Worm (Caenorhabditis elegans) whole organism, L4 larva: ENCODE results near the gene cyn-16.

Experiments
- F10B5.3 ChIP-seq: sonication (generic microtip); optimal IDR thresholded peaks from 2 replicates; lab custom pipeline; 2016; ENCODE audit warnings: mild to moderate bottlenecking, missing genetic modification characterization, missing compliant biosample characterization
- F37D6.2 ChIP-seq: sonication (generic microtip); optimal IDR thresholded peaks from 2 replicates; lab custom pipeline; 2016; ENCODE audit warnings: mild to moderate bottlenecking, missing genetic modification characterization, missing compliant biosample characterization
- F49E8.2 ChIP-seq: sonication (generic microtip); optimal IDR thresholded peaks from 2 replicates; lab custom pipeline; 2016; ENCODE audit warnings: missing compliant biosample characterization, mild to moderate bottlenecking, missing genetic modification characterization, borderline replicate concordance
- R02D3.7 ChIP-seq: fragments of 150-350 bp; sonication (generic microtip); optimal IDR thresholded peaks from 3 replicates; lab custom pipeline; 2014; ENCODE audit warnings: missing biosample characterization, missing genetic modification characterization
- Y105C5A.15 ChIP-seq: fragments of 200-800 bp; sonication (Bioruptor generic); IDR thresholded peaks from 2 replicates; pipeline ENCODE4 v1.3.6; 2022; ENCODE audit warnings: missing genetic modification characterization, missing compliant biosample characterization
- Y48G9A.11 ChIP-seq: fragments of 200-800 bp; sonication (Bioruptor generic); IDR thresholded peaks from 2 replicates; pipeline ENCODE4 v1.3.6; 2022; ENCODE audit warnings: missing genetic modification reagents, missing genetic modification characterization, missing compliant biosample characterization
- Y5F2A.4 ChIP-seq: fragments of 200-800 bp; sonication (Bioruptor generic); optimal IDR thresholded peaks from 2 replicates; lab custom pipeline; 2018; ENCODE audit warnings: mild to moderate bottlenecking, missing genetic modification characterization, missing compliant biosample characterization
- Y75B8A.6 ChIP-seq: fragments of 200-800 bp; sonication (Bioruptor generic); IDR thresholded peaks from 2 replicates; pipeline ENCODE4 v1.3.6; 2022; ENCODE audit warnings: missing genetic modification reagents, missing genetic modification characterization, missing compliant biosample characterization
- aha-1 ChIP-seq: fragments of 150-350 bp; peaks from one replicate; lab custom pipeline; 2014; ENCODE audit warnings: missing biosample characterization, missing genetic modification characterization
- arid-1 ChIP-seq: fragments of 200-800 bp; sonication (Bioruptor generic); conservative IDR thresholded peaks from 2 replicates; pipeline ENCODE4 v1.3.6; 2022; ENCODE audit warnings: missing genetic modification reagents, missing genetic modification characterization, missing compliant biosample characterization
- attf-4 ChIP-seq: sonication (generic microtip); optimal IDR thresholded peaks from 3 replicates; lab custom pipeline; 2017; ENCODE audit warnings: missing biosample characterization, missing genetic modification characterization
- ctbp-1 ChIP-seq: fragments of 200-800 bp; sonication (Bioruptor generic); IDR thresholded peaks from 2 replicates; pipeline ENCODE4 v1.3.6; 2022; ENCODE audit warnings: missing genetic modification reagents, missing genetic modification characterization, missing compliant biosample characterization
- daf-16 ChIP-seq, 3 experiments: sonication (generic microtip); optimal IDR thresholded peaks; 2 replicates each; lab custom pipeline; 2016 to 2017; ENCODE audit warnings: missing genetic modification characterization in 3 of 3, missing genetic modification reagents in 3 of 3, mild to moderate bottlenecking in 2 of 3, missing compliant biosample characterization in 2 of 3, missing biosample characterization in 1 of 3, moderate library complexity in 1 of 3
- daf-19 ChIP-seq: fragments of 200-800 bp; sonication (Bioruptor generic); conservative IDR thresholded peaks from 2 replicates; pipeline ENCODE4 v1.3.6; 2022; ENCODE audit warnings: missing genetic modification characterization, missing compliant biosample characterization
- dmd-9 ChIP-seq: fragments of 200-800 bp; sonication (Bioruptor generic); IDR thresholded peaks from 2 replicates; pipeline ENCODE4 v1.3.6; 2022; ENCODE audit warnings: missing genetic modification reagents, missing genetic modification characterization, missing compliant biosample characterization
- duxl-1 ChIP-seq: sonication (generic microtip); optimal IDR thresholded peaks from 2 replicates; lab custom pipeline; 2016; ENCODE audit warnings: mild to moderate bottlenecking, missing genetic modification characterization, moderate library complexity, missing compliant biosample characterization; ENCODE audit not compliant: poor library complexity
- dve-1 ChIP-seq: sonication (generic microtip); optimal IDR thresholded peaks from 2 replicates; lab custom pipeline; 2017; ENCODE audit warnings: antibody characterized with exemption, mild to moderate bottlenecking, missing genetic modification characterization, missing compliant biosample characterization; ENCODE audit not compliant: insufficient read depth
- egl-43 ChIP-seq: fragments of 200-800 bp; sonication (Bioruptor generic); IDR thresholded peaks from 2 replicates; pipeline ENCODE4 v1.3.6; 2022; ENCODE audit warnings: missing genetic modification reagents, missing genetic modification characterization, missing compliant biosample characterization
- fkh-10 ChIP-seq: fragments of 150-350 bp; optimal IDR thresholded peaks from 2 replicates; lab custom pipeline; 2014; ENCODE audit warnings: missing biosample characterization, missing genetic modification reagents, missing genetic modification characterization
- fos-1 ChIP-seq: fragments of 150-350 bp; optimal IDR thresholded peaks from 2 replicates; lab custom pipeline; 2014; ENCODE audit warnings: missing biosample characterization, missing genetic modification characterization
- hif-1 ChIP-seq, 2 experiments: sonication (generic microtip); optimal IDR thresholded peaks; 2 replicates each; lab custom pipeline; 2016 to 2017; ENCODE audit warnings: missing compliant biosample characterization in 2 of 2, missing genetic modification characterization in 2 of 2, missing genetic modification reagents in 2 of 2, missing genotype in 2 of 2, mild to moderate bottlenecking in 1 of 2
- hlh-11 ChIP-seq: fragments of 200-800 bp; sonication (Bioruptor generic); optimal IDR thresholded peaks from 2 replicates; lab custom pipeline; 2018; ENCODE audit warnings: mild to moderate bottlenecking, missing genetic modification characterization, missing compliant biosample characterization
- hlh-30 ChIP-seq: sonication (generic microtip); optimal IDR thresholded peaks from 2 replicates; lab custom pipeline; 2017; ENCODE audit warnings: antibody characterized with exemption, mild to moderate bottlenecking, missing genetic modification characterization, missing compliant biosample characterization; ENCODE audit not compliant: insufficient read depth
- hmg-1.1 ChIP-seq: fragments of 200-800 bp; sonication (Bioruptor generic); IDR thresholded peaks from 2 replicates; pipeline ENCODE4 v1.3.6; 2022; ENCODE audit warnings: missing genetic modification reagents, missing genetic modification characterization, missing compliant biosample characterization
- jun-1 ChIP-seq: fragments of 150-350 bp; optimal IDR thresholded peaks from 2 replicates; lab custom pipeline; 2014; ENCODE audit warnings: missing biosample characterization, missing genetic modification reagents, missing genetic modification characterization
- lim-7 ChIP-seq: fragments of 200-800 bp; sonication (Bioruptor generic); IDR thresholded peaks from 2 replicates; pipeline ENCODE4 v1.3.6; 2022; ENCODE audit warnings: missing genetic modification characterization, missing compliant biosample characterization
- lin-1 ChIP-seq: fragments of 200-800 bp; sonication (Bioruptor generic); IDR thresholded peaks from 2 replicates; pipeline ENCODE4 v1.3.6; 2022; ENCODE audit warnings: missing genetic modification reagents, missing genetic modification characterization, missing compliant biosample characterization
- lin-15B ChIP-seq: fragments of 150-350 bp; sonication (generic microtip); optimal IDR thresholded peaks from 3 replicates; lab custom pipeline; 2014; ENCODE audit warnings: missing biosample characterization, missing genetic modification characterization
- lin-29 ChIP-seq: fragments of 200-800 bp; sonication (Bioruptor generic); IDR thresholded peaks from 2 replicates; pipeline ENCODE4 v1.3.6; 2022; ENCODE audit warnings: missing genetic modification reagents, missing genetic modification characterization, missing compliant biosample characterization
- lsy-2 ChIP-seq, 2 experiments: fragments of 150-350 bp in 1 of 2; sonication (generic microtip) in 1 of 2; optimal IDR thresholded peaks; 2 replicates each; lab custom pipeline; 2014 to 2017; ENCODE audit warnings: missing biosample characterization in 2 of 2, missing genetic modification characterization in 2 of 2
- madf-5 ChIP-seq, 2 experiments: fragments of 200-800 bp; sonication (Bioruptor generic); IDR thresholded peaks; 2 replicates each; pipeline ENCODE4 v1.3.6; 2022; ENCODE audit warnings: missing compliant biosample characterization in 2 of 2, missing genetic modification characterization in 2 of 2
- mdt-29 ChIP-seq: fragments of 200-800 bp; sonication (Bioruptor generic); IDR thresholded peaks from 2 replicates; pipeline ENCODE4 v1.3.6; 2022; ENCODE audit warnings: missing genetic modification reagents, missing genetic modification characterization, missing compliant biosample characterization
- mes-2 ChIP-seq: sonication (generic microtip); optimal IDR thresholded peaks from 2 replicates; lab custom pipeline; 2016; ENCODE audit warnings: missing genotype, mild to moderate bottlenecking, missing genetic modification characterization, missing compliant biosample characterization; ENCODE audit not compliant: poor library complexity, severe bottlenecking
- nhr-10 ChIP-seq: fragments of 150-350 bp; optimal IDR thresholded peaks from 2 replicates; lab custom pipeline; 2014; ENCODE audit warnings: missing biosample characterization, missing genetic modification characterization
- nhr-28 ChIP-seq: fragments of 150-350 bp; optimal IDR thresholded peaks from 2 replicates; lab custom pipeline; 2014; ENCODE audit warnings: missing biosample characterization, missing genetic modification characterization
- nhr-42 ChIP-seq: fragments of 200-800 bp; sonication (Bioruptor generic); IDR thresholded peaks from 2 replicates; pipeline ENCODE4 v1.3.6; 2022; ENCODE audit warnings: missing genetic modification characterization, missing compliant biosample characterization
- nhr-6 ChIP-seq: fragments of 150-350 bp; optimal IDR thresholded peaks from 2 replicates; lab custom pipeline; 2014; ENCODE audit warnings: missing biosample characterization, missing genetic modification characterization
- nhr-76 ChIP-seq: fragments of 150-350 bp; optimal IDR thresholded peaks from 2 replicates; lab custom pipeline; 2014; ENCODE audit warnings: missing biosample characterization, missing genetic modification characterization
- nhr-77 ChIP-seq: fragments of 150-350 bp; optimal IDR thresholded peaks from 2 replicates; lab custom pipeline; 2014; ENCODE audit warnings: missing biosample characterization, missing genetic modification characterization
- php-3 ChIP-seq: fragments of 200-800 bp; sonication (Bioruptor generic); IDR thresholded peaks from 2 replicates; pipeline ENCODE4 v1.3.6; 2022; ENCODE audit warnings: missing genetic modification reagents, missing genetic modification characterization, missing compliant biosample characterization
- pqm-1 ChIP-seq: sonication (generic microtip); optimal IDR thresholded peaks from 2 replicates; lab custom pipeline; 2017; ENCODE audit warnings: missing biosample characterization, missing genetic modification characterization
- rbr-2 ChIP-seq: sonication (generic microtip); optimal IDR thresholded peaks from 2 replicates; lab custom pipeline; 2016; ENCODE audit warnings: missing genotype, missing genetic modification characterization, missing compliant biosample characterization
- skn-1 ChIP-seq: fragments of 150-350 bp; optimal IDR thresholded peaks from 2 replicates; lab custom pipeline; 2014; ENCODE audit warnings: missing biosample characterization, missing genetic modification characterization
- snpc-1.2 ChIP-seq: fragments of 200-800 bp; sonication (Bioruptor generic); IDR thresholded peaks from 2 replicates; pipeline ENCODE4 v1.3.6; 2022; ENCODE audit warnings: missing genetic modification reagents, missing genetic modification characterization, missing compliant biosample characterization
- snpc-4 ChIP-seq: fragments of 150-350 bp; optimal IDR thresholded peaks from 2 replicates; lab custom pipeline; 2014; ENCODE audit warnings: missing biosample characterization, missing genetic modification characterization
- spr-3 ChIP-seq: fragments of 200-800 bp; sonication (Bioruptor generic); optimal IDR thresholded peaks from 2 replicates; lab custom pipeline; 2018; ENCODE audit warnings: mild to moderate bottlenecking, missing genetic modification characterization, missing compliant biosample characterization
- unc-39 ChIP-seq: sonication (generic microtip); optimal IDR thresholded peaks from 2 replicates; lab custom pipeline; 2017; ENCODE audit warnings: missing biosample characterization, missing genetic modification characterization
- unc-62 ChIP-seq, 3 experiments: fragments of 150-350 bp in 1 of 3; sonication (generic microtip); optimal IDR thresholded peaks in 2 of 3; peaks in 1 of 3; 1 replicate in 1 of 3; 2 replicates in 2 of 3; lab custom pipeline; 2014 to 2017; ENCODE audit warnings: missing biosample characterization in 3 of 3, missing genetic modification characterization in 3 of 3, missing genetic modification reagents in 3 of 3, missing genotype in 1 of 3
- vab-7 ChIP-seq: fragments of 200-800 bp; sonication (Bioruptor generic); IDR thresholded peaks from 2 replicates; pipeline ENCODE4 v1.3.6; 2022; ENCODE audit warnings: missing genetic modification reagents, missing genetic modification characterization, missing compliant biosample characterization
- zag-1 ChIP-seq: fragments of 150-350 bp; optimal IDR thresholded peaks from 2 replicates; lab custom pipeline; 2014; ENCODE audit warnings: missing biosample characterization, missing genetic modification characterization
- zip-2 ChIP-seq: fragments of 150-350 bp; optimal IDR thresholded peaks from 2 replicates; lab custom pipeline; 2014; ENCODE audit warnings: missing biosample characterization, missing genetic modification characterization

cyn-16 gene

DNA sequence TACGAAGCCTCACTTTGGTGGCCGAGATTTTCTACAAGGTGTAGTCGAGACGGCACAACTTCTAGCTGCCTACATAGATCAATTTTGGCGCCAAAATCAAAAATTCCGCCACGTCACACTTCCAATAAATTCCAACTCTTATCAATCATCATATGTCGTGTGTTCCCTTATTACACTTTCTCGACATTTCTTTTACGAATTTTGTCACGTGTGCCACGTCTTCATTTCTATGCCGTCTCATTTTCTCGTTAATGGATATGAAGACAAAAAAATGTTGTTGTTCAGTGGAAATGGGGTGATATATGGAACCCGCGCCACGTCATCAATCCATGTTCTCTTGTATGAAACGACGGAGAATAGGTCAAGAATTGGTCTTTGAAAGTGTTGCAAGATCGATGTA lies 15.1 kb upstream of the cyn-16 start:
- no peak for TF ChIP-seq Y105C5A.15 (GFP tag; lab: Robert Waterston, UW)
- no peak for TF ChIP-seq duxl-1
- no peak for TF ChIP-seq spr-3 (GFP tag; lab: Kevin White, UChicago)
- no peak for TF ChIP-seq skn-1
- TF ChIP-seq lin-29 (GFP tag; lab: Robert Waterston, UW), result no peak
- TF ChIP-seq dmd-9, result no peak
- no peak for TF ChIP-seq jun-1 (tag; lab: Kevin White, UChicago)
- no peak for TF ChIP-seq lin-15B (tag; lab: Kevin White, UChicago)
- no peak for TF ChIP-seq Y5F2A.4 (GFP tag; lab: Kevin White, UChicago)
- TF ChIP-seq R02D3.7, result no peak
- TF ChIP-seq rbr-2 (tag; lab: Kevin White, UChicago), result no peak
- no peak for TF ChIP-seq nhr-10 (tag; lab: Kevin White, UChicago)
- TF ChIP-seq ctbp-1 (GFP tag; lab: Robert Waterston, UW), result no peak
- no peak for TF ChIP-seq snpc-4 (tag; lab: Kevin White, UChicago)
- TF ChIP-seq hif-1 (tag; optimal IDR thresholded peaks at IDR 0.05; lab: Kevin White, UChicago), result no peak
- TF ChIP-seq nhr-77 (tag; lab: Kevin White, UChicago), result peak; percentile 4
- TF ChIP-seq aha-1 (tag; lab: Kevin White, UChicago), result peak; percentile 92
- no peak for TF ChIP-seq zip-2 (tag; lab: Kevin White, UChicago)
- no peak for TF ChIP-seq fkh-10 (GFP tag; lab: Kevin White, UChicago)
- no peak for TF ChIP-seq arid-1 (GFP tag; lab: Robert Waterston, UW)
- no peak for TF ChIP-seq lim-7
- no peak for TF ChIP-seq zag-1 (tag; lab: Kevin White, UChicago)
- TF ChIP-seq fos-1 (tag; lab: Kevin White, UChicago), result no peak
- no peak for TF ChIP-seq snpc-1.2 (GFP tag; lab: Robert Waterston, UW)
- TF ChIP-seq mes-2 (tag; lab: Kevin White, UChicago), result no peak
- peak; percentile 64 for TF ChIP-seq hlh-11
- TF ChIP-seq php-3, result no peak
- TF ChIP-seq unc-39 (tag; lab: Kevin White, UChicago), result no peak
- no peak for TF ChIP-seq nhr-6 (tag; lab: Kevin White, UChicago)
- TF ChIP-seq unc-62 (GFP tag; optimal IDR thresholded peaks at IDR 0.05 in 1 of 2; lab: Kevin White, UChicago), result peak in 1 of 2 experiments; percentile 99
- no peak for TF ChIP-seq unc-62 (tag; optimal IDR thresholded peaks at IDR 0.05; lab: Kevin White, UChicago)
- no peak for TF ChIP-seq nhr-76 (tag; lab: Kevin White, UChicago)
- TF ChIP-seq Y75B8A.6 (GFP tag; lab: Robert Waterston, UW), result no peak
- peak; percentile 92 for TF ChIP-seq nhr-28 (tag; lab: Kevin White, UChicago)
- TF ChIP-seq hlh-30 (tag; lab: Kevin White, UChicago), result peak; percentile 81
- TF ChIP-seq F10B5.3 (tag; lab: Kevin White, UChicago), result no peak
- no peak for TF ChIP-seq egl-43 (GFP tag; lab: Robert Waterston, UW)
- TF ChIP-seq lin-1 (GFP tag; lab: Robert Waterston, UW), result no peak
- TF ChIP-seq attf-4 (tag; lab: Kevin White, UChicago), result no peak
- TF ChIP-seq daf-19 (GFP tag; lab: Robert Waterston, UW), result no peak
- TF ChIP-seq hmg-1.1 (GFP tag; lab: Robert Waterston, UW), result no peak
- peak; percentile 36 for TF ChIP-seq dve-1 (tag; lab: Kevin White, UChicago)
- no peak for TF ChIP-seq vab-7
- no peak for TF ChIP-seq F49E8.2 (tag; lab: Kevin White, UChicago)
- peak in 1 of 2 experiments; percentile 1 for TF ChIP-seq lsy-2 (tag; optimal IDR thresholded peaks at IDR 0.05; lab: Kevin White, UChicago)
- TF ChIP-seq Y48G9A.11 (GFP tag; lab: Robert Waterston, UW), result no peak
- no peak for TF ChIP-seq pqm-1 (tag; lab: Kevin White, UChicago)
- peak; percentile 74; the same call in 1 of the 2 replicates for TF ChIP-seq mdt-29
- TF ChIP-seq daf-16 (GFP tag; optimal IDR thresholded peaks at IDR 0.05; lab: Kevin White, UChicago), result no peak
- no peak for TF ChIP-seq daf-16 (tag; optimal IDR thresholded peaks at IDR 0.05; lab: Kevin White, UChicago)
- TF ChIP-seq madf-5 (GFP tag; IDR thresholded peaks at IDR 0.05; lab: Robert Waterston, UW), result no peak
- TF ChIP-seq nhr-42, result no peak
- TF ChIP-seq F37D6.2, result no peak
